Fruit fly (Drosophila melanogaster) whole organism, wandering third instar larva: ENCODE measurements around the gene Atg18a.
"Not testable (repeated sequence)": the region's sequence is repeated elsewhere in the genome, so short reads cannot be mapped to it uniquely, and the experiment has no call there.

Experiments used
- CG32264 ChIP-seq: fragments of 200-800 bp; sonication (Bioruptor generic); optimal IDR thresholded peaks from 2 replicates; lab custom pipeline; 2016; ENCODE audit warnings: missing biosample characterization, missing genetic modification characterization
- CrebA ChIP-seq: fragments of 200-800 bp; sonication (Bioruptor generic); optimal IDR thresholded peaks from 2 replicates; lab custom pipeline; 2016; ENCODE audit warnings: missing biosample characterization, mild to moderate bottlenecking, missing genetic modification characterization, borderline replicate concordance
- Dfd ChIP-seq: fragments of >200 bp; optimal IDR thresholded peaks from 2 replicates; lab custom pipeline; 2017; ENCODE audit warnings: missing biosample characterization, missing genetic modification characterization
- Sp1 ChIP-seq: fragments of 200-800 bp; sonication (Bioruptor generic); optimal IDR thresholded peaks from 3 replicates; lab custom pipeline; 2019; ENCODE audit warnings: missing biosample characterization, mild to moderate bottlenecking, missing genetic modification characterization, moderate library complexity
- Vsx2 ChIP-seq: fragments of 200-300, 225-300 bp; sonication (Bioruptor generic); optimal IDR thresholded peaks from 2 replicates; lab custom pipeline; 2018; ENCODE audit warnings: missing biosample characterization, missing genetic modification characterization; ENCODE audit not compliant: partially characterized antibody
- br ChIP-seq: fragments of 200-800 bp; sonication (Bioruptor generic); optimal IDR thresholded peaks from 2 replicates; lab custom pipeline; 2016; ENCODE audit warnings: missing biosample characterization, missing genetic modification characterization
- ey ChIP-seq: fragments of 200-800 bp; sonication (Bioruptor generic); optimal IDR thresholded peaks from 2 replicates; lab custom pipeline; 2016; ENCODE audit warnings: missing biosample characterization, missing genetic modification characterization
- h ChIP-seq: fragments of 200-800 bp; sonication (Bioruptor generic); optimal IDR thresholded peaks from 3 replicates; lab custom pipeline; 2016; ENCODE audit warnings: missing biosample characterization, mild to moderate bottlenecking, missing genetic modification characterization
- lola ChIP-seq: fragments of >200 bp; optimal IDR thresholded peaks from 2 replicates; lab custom pipeline; 2017; ENCODE audit warnings: missing biosample characterization, missing genetic modification characterization

dm6 chr3L:8238347-8238746, 51.7 kb downstream of the Atg18a start, which contains the start of gene Dscam4:
- TF ChIP-seq br (GFP tag; lab: Kevin White, UChicago); CrebA; lola (GFP tag; lab: Kevin White, UChicago); h (GFP tag; lab: Kevin White, UChicago); ey (GFP tag; lab: Kevin White, UChicago); Sp1; Dfd; Vsx2 (GFP tag; lab: Kevin White, UChicago); CG32264 (GFP tag; lab: Kevin White, UChicago): not testable (repeated sequence)
